Fruit fly (Drosophila melanogaster) whole organism, embryonic: ENCODE data around the gene Tsen2.
A peak's percentile ranks its signal among the peaks of the same experiment; 100 is the strongest.

ENCODE experiments used
- Adf1 ChIP-seq: fragments of 200-800 bp; sonication (Bioruptor generic); IDR thresholded peaks from 2 replicates; pipeline ENCODE4 v1.3.6; 2022; ENCODE audit warnings: missing biosample characterization, missing genetic modification characterization
- Asciz ChIP-seq: fragments of 200-800 bp; sonication (Bioruptor generic); optimal IDR thresholded peaks from 2 replicates; lab custom pipeline; 2017; ENCODE audit warnings: missing biosample characterization, mild to moderate bottlenecking, missing genetic modification characterization, missing genetic modification reagents
- Blimp-1 ChIP-seq: fragments of 200-800 bp; sonication (Bioruptor generic); optimal IDR thresholded peaks from 3 replicates; lab custom pipeline; 2018; ENCODE audit warnings: missing biosample characterization, missing genetic modification characterization, mild to moderate bottlenecking, moderate library complexity, missing genetic modification reagents
- BtbVII ChIP-seq: fragments of 200-800 bp; sonication (Bioruptor generic); optimal IDR thresholded peaks from 3 replicates; lab custom pipeline; 2017; ENCODE audit warnings: missing biosample characterization, mild to moderate bottlenecking, missing genetic modification characterization
- CG10979 ChIP-seq: fragments of 200-800 bp; sonication (Bioruptor generic); optimal IDR thresholded peaks from 2 replicates; lab custom pipeline; 2018; ENCODE audit warnings: missing biosample characterization, mild to moderate bottlenecking, missing genetic modification characterization, moderate library complexity
- CG12391 ChIP-seq: fragments of 200-800 bp; sonication (Bioruptor generic); optimal IDR thresholded peaks from 3 replicates; lab custom pipeline; 2018; ENCODE audit warnings: missing biosample characterization, mild to moderate bottlenecking, missing genetic modification characterization, moderate library complexity
- CG13424 ChIP-seq: fragments of 200-800 bp; sonication (Bioruptor generic); optimal IDR thresholded peaks from 2 replicates; lab custom pipeline; 2019; ENCODE audit warnings: missing biosample characterization, mild to moderate bottlenecking, missing genetic modification characterization, moderate library complexity
- CG1529 ChIP-seq: fragments of 200-800 bp; sonication (Bioruptor generic); optimal IDR thresholded peaks from 3 replicates; lab custom pipeline; 2018; ENCODE audit warnings: missing biosample characterization, missing genetic modification characterization
- CG17361 ChIP-seq: fragments of 200-800 bp; sonication (Bioruptor generic); IDR thresholded peaks from 3 replicates; pipeline ENCODE4 v1.3.6; 2022; ENCODE audit warnings: missing biosample characterization, missing genetic modification characterization
- CG18262 ChIP-seq: fragments of 200-800 bp; optimal IDR thresholded peaks from 3 replicates; lab custom pipeline; 2019; ENCODE audit warnings: missing biosample characterization, mild to moderate bottlenecking, missing genetic modification characterization, moderate library complexity
- CG2116 ChIP-seq: fragments of 200-800 bp; sonication (Bioruptor generic); optimal IDR thresholded peaks from 3 replicates; lab custom pipeline; 2018; ENCODE audit warnings: missing biosample characterization, mild to moderate bottlenecking, missing genetic modification characterization
- CG2875 ChIP-seq: fragments of 200-800 bp; sonication (Bioruptor generic); optimal IDR thresholded peaks from 2 replicates; lab custom pipeline; 2017; ENCODE audit warnings: missing biosample characterization, mild to moderate bottlenecking, missing genetic modification characterization, missing genetic modification reagents
- CG32532 ChIP-seq: fragments of 200-800 bp; sonication (Bioruptor generic); IDR thresholded peaks from 2 replicates; pipeline ENCODE4 v1.3.6; 2022; ENCODE audit warnings: missing biosample characterization, missing genetic modification characterization
- CG34224 ChIP-seq: fragments of 200-800 bp; sonication (Bioruptor generic); IDR thresholded peaks from 3 replicates; pipeline ENCODE4 v1.3.6; 2022; ENCODE audit warnings: missing biosample characterization, missing genetic modification characterization; ENCODE audit not compliant: partially characterized antibody
- CG6765 ChIP-seq: fragments of 200-800 bp; sonication (Bioruptor generic); optimal IDR thresholded peaks from 3 replicates; lab custom pipeline; 2017; ENCODE audit warnings: missing biosample characterization, mild to moderate bottlenecking, missing genetic modification characterization
- CG6854 ChIP-seq: fragments of 200-800 bp; sonication (Bioruptor generic); optimal IDR thresholded peaks from 3 replicates; lab custom pipeline; 2017; ENCODE audit warnings: missing biosample characterization, mild to moderate bottlenecking, missing genetic modification characterization
- CG7987 ChIP-seq: fragments of 200-800 bp; sonication (Bioruptor generic); optimal IDR thresholded peaks from 2 replicates; lab custom pipeline; 2018; ENCODE audit warnings: missing biosample characterization, mild to moderate bottlenecking, missing genetic modification characterization, moderate library complexity
- CG9876 ChIP-seq: fragments of 200-800 bp; sonication (Bioruptor generic); optimal IDR thresholded peaks from 2 replicates; lab custom pipeline; 2016; ENCODE audit warnings: missing biosample characterization, missing genetic modification characterization
- CG9932 ChIP-seq: fragments of 200-800 bp; sonication (Bioruptor generic); IDR thresholded peaks from 2 replicates; pipeline ENCODE4 v1.3.6; 2022; ENCODE audit warnings: missing biosample characterization, missing genetic modification characterization
- CkIIα-i1 ChIP-seq: fragments of 200-800 bp; sonication (Bioruptor generic); IDR thresholded peaks from 2 replicates; pipeline ENCODE4 v1.3.6; 2022; ENCODE audit warnings: missing biosample characterization, missing genetic modification characterization
- CoRest ChIP-seq: fragments of 200-800 bp; sonication (Bioruptor generic); optimal IDR thresholded peaks from 3 replicates; lab custom pipeline; 2018; ENCODE audit warnings: missing biosample characterization, mild to moderate bottlenecking, missing genetic modification characterization, moderate library complexity
- CrebB ChIP-seq: fragments of 200-800 bp; sonication (Bioruptor generic); optimal IDR thresholded peaks from 3 replicates; lab custom pipeline; 2018; ENCODE audit warnings: missing biosample characterization, mild to moderate bottlenecking, missing genetic modification characterization
- D19A ChIP-seq: fragments of 200-800 bp; optimal IDR thresholded peaks from 3 replicates; lab custom pipeline; 2019; ENCODE audit warnings: missing biosample characterization, mild to moderate bottlenecking, missing genetic modification characterization, moderate library complexity
- Doc2 ChIP-seq: fragments of 200-800 bp; sonication (Bioruptor generic); IDR thresholded peaks from 2 replicates; pipeline ENCODE4 v1.3.6; 2022; ENCODE audit warnings: missing biosample characterization, missing genetic modification characterization
- Ets97D ChIP-seq: fragments of 200-800 bp; sonication (Bioruptor generic); optimal IDR thresholded peaks from 3 replicates; lab custom pipeline; 2016; ENCODE audit warnings: missing biosample characterization, missing genetic modification characterization
- HmgD ChIP-seq: fragments of 200-800 bp; sonication (Bioruptor generic); optimal IDR thresholded peaks from 3 replicates; lab custom pipeline; 2016; ENCODE audit warnings: missing biosample characterization, missing genetic modification characterization
- MBD-R2 ChIP-seq: fragments of 200-800 bp; sonication (Bioruptor generic); IDR thresholded peaks from 2 replicates; pipeline ENCODE4 v1.3.6; 2022; ENCODE audit warnings: missing biosample characterization, missing genetic modification characterization
- NfI ChIP-seq: fragments of 200-800 bp; sonication (Bioruptor generic); optimal IDR thresholded peaks from 3 replicates; lab custom pipeline; 2018; ENCODE audit warnings: missing biosample characterization, mild to moderate bottlenecking, missing genetic modification characterization, moderate library complexity
- Oaz ChIP-seq: fragments of 200-800 bp; sonication (Bioruptor generic); IDR thresholded peaks from 2 replicates; pipeline ENCODE4 v1.3.6; 2022; ENCODE audit warnings: missing biosample characterization, missing genetic modification characterization
- Pdp1 ChIP-seq, 2 experiments: fragments of 200-800 bp; sonication (Bioruptor generic); optimal IDR thresholded peaks; 3 replicates each; lab custom pipeline; 2016; ENCODE audit warnings: missing biosample characterization in 2 of 2, missing genetic modification characterization in 2 of 2, mild to moderate bottlenecking in 1 of 2, moderate library complexity in 1 of 2
- Rfx ChIP-seq: fragments of 200-800 bp; sonication (Bioruptor generic); IDR thresholded peaks from 2 replicates; pipeline ENCODE4 v1.3.6; 2022; ENCODE audit warnings: missing biosample characterization, missing genetic modification characterization
- Six4 ChIP-seq: fragments of 200-800 bp; sonication (Bioruptor generic); optimal IDR thresholded peaks from 2 replicates; lab custom pipeline; 2016; ENCODE audit warnings: missing biosample characterization, missing genetic modification characterization
- Sox100B ChIP-seq: fragments of 200-800 bp; sonication (Bioruptor generic); optimal IDR thresholded peaks from 3 replicates; lab custom pipeline; 2018; ENCODE audit warnings: missing biosample characterization, mild to moderate bottlenecking, missing genetic modification characterization
- Usf ChIP-seq: fragments of 200-800 bp; sonication (Bioruptor generic); optimal IDR thresholded peaks from 2 replicates; lab custom pipeline; 2017; ENCODE audit warnings: missing genotype, missing biosample characterization, missing genetic modification characterization
- amos ChIP-seq: fragments of 200-800 bp; sonication (Bioruptor generic); IDR thresholded peaks from 2 replicates; pipeline ENCODE4 v1.3.6; 2022; ENCODE audit warnings: missing biosample characterization, missing genetic modification characterization; ENCODE audit not compliant: partially characterized antibody
- ato ChIP-seq: fragments of 200-800 bp; sonication (Bioruptor generic); IDR thresholded peaks from 2 replicates; pipeline ENCODE4 v1.3.6; 2022; ENCODE audit warnings: missing biosample characterization, missing genetic modification characterization; ENCODE audit not compliant: partially characterized antibody
- bbx ChIP-seq: fragments of 200-800 bp; sonication (Bioruptor generic); IDR thresholded peaks from 2 replicates; pipeline ENCODE4 v1.3.6; 2022; ENCODE audit warnings: missing biosample characterization, missing genetic modification characterization; ENCODE audit not compliant: partially characterized antibody
- bcd ChIP-seq: fragments of 200-800 bp; sonication (Bioruptor generic); optimal IDR thresholded peaks from 2 replicates; lab custom pipeline; 2017; ENCODE audit warnings: missing biosample characterization, mild to moderate bottlenecking, missing genetic modification characterization
- chif ChIP-seq, 2 experiments: fragments of 200-800 bp; sonication (Bioruptor generic); optimal IDR thresholded peaks; 3 replicates each; lab custom pipeline; 2016; ENCODE audit warnings: missing biosample characterization in 2 of 2, missing genetic modification characterization in 2 of 2
- ci ChIP-seq: fragments of 200-800 bp; sonication (Bioruptor generic); IDR thresholded peaks from 3 replicates; pipeline ENCODE4 v1.3.6; 2022; ENCODE audit warnings: missing biosample characterization, missing genetic modification characterization
- exex ChIP-seq: fragments of 200-800 bp; sonication (Bioruptor generic); optimal IDR thresholded peaks from 4 replicates; lab custom pipeline; 2018; ENCODE audit warnings: missing biosample characterization, mild to moderate bottlenecking, missing genetic modification characterization, moderate library complexity
- gfzf ChIP-seq: fragments of 200-800 bp; sonication (Bioruptor generic); optimal IDR thresholded peaks from 2 replicates; lab custom pipeline; 2016; ENCODE audit warnings: missing biosample characterization, mild to moderate bottlenecking, missing genetic modification characterization, moderate library complexity
- ind ChIP-seq: fragments of 200-800 bp; sonication (Bioruptor generic); optimal IDR thresholded peaks from 3 replicates; lab custom pipeline; 2016; ENCODE audit warnings: missing biosample characterization, missing genetic modification characterization
- jumu ChIP-seq: fragments of 200-800 bp; sonication (Bioruptor generic); optimal IDR thresholded peaks from 3 replicates; lab custom pipeline; 2016; ENCODE audit warnings: missing biosample characterization, missing genetic modification characterization
- mirr ChIP-seq: fragments of 200-800 bp; sonication (Bioruptor generic); optimal IDR thresholded peaks from 3 replicates; lab custom pipeline; 2018; ENCODE audit warnings: missing biosample characterization, mild to moderate bottlenecking, missing genetic modification characterization
- pho ChIP-seq: fragments of 200-800 bp; sonication (Bioruptor generic); optimal IDR thresholded peaks from 2 replicates; lab custom pipeline; 2016; ENCODE audit warnings: missing biosample characterization, missing genetic modification characterization
- sna ChIP-seq: fragments of 200-800 bp; sonication (Bioruptor generic); IDR thresholded peaks from 2 replicates; pipeline ENCODE4 v1.3.6; 2022; ENCODE audit warnings: missing biosample characterization, missing genetic modification characterization; ENCODE audit not compliant: partially characterized antibody
- trem ChIP-seq: fragments of 200-800 bp; optimal IDR thresholded peaks from 3 replicates; lab custom pipeline; 2019; ENCODE audit warnings: missing biosample characterization, mild to moderate bottlenecking, missing genetic modification characterization, moderate library complexity
- unpg ChIP-seq: fragments of 200-800 bp; sonication (Bioruptor generic); optimal IDR thresholded peaks from 3 replicates; lab custom pipeline; 2018; ENCODE audit warnings: missing biosample characterization, mild to moderate bottlenecking, missing genetic modification characterization, moderate library complexity

Gene Tsen2

dm6 chr2L:16727578-16728023 is 2.0 kb upstream of the Tsen2 start, which contains the start of gene VhaSFD (continued):
- TF ChIP-seq CG2116 (GFP tag; lab: Kevin White, UChicago) (peak; percentile 88), Adf1 (GFP tag; lab: Robert Waterston, UW) (no peak; the same call in 1 of the 2 replicates), Usf (GFP tag; lab: Kevin White, UChicago) (peak; percentile 29), CG7987 (peak; percentile 67), sna (GFP tag; lab: Robert Waterston, UW) (peak; percentile 71), Pdp1 (GFP tag; optimal IDR thresholded peaks at IDR 0.05; lab: Kevin White, UChicago) (peak in 1 of 2 experiments; percentile 57), Sox100B (GFP tag; lab: Kevin White, UChicago) (no peak), CG6854 (GFP tag; lab: Kevin White, UChicago) (peak; percentile 60), jumu (no peak), CG1529 (GFP tag; lab: Kevin White, UChicago) (no peak), CG9876 (no peak), CG6765 (GFP tag; lab: Kevin White, UChicago) (peak; percentile 62), Blimp-1 (no peak), CG12391 (tag; lab: Kevin White, UChicago) (peak; percentile 44), Doc2 (no peak), CG32532 (GFP tag; lab: Robert Waterston, UW) (0 out of 2 replicates have a peak, but pooled peaks have one; percentile 14), CG18262 (tag; lab: Kevin White, UChicago) (peak; percentile 31), ato (peak; percentile 47; the same call in 1 of the 2 replicates), CrebB (tag; lab: Kevin White, UChicago) (peak; percentile 31), NfI (no peak), pho (GFP tag; lab: Kevin White, UChicago) (no peak), ind (GFP tag; lab: Kevin White, UChicago) (no peak), Six4 (no peak), ci (GFP tag; lab: Robert Waterston, UW) (0 out of 3 replicates have a peak, but pooled peaks have one; percentile 5), BtbVII (peak; percentile 3), HmgD (GFP tag; lab: Kevin White, UChicago) (no peak), exex (no peak), CG17361 (GFP tag; lab: Robert Waterston, UW) (0 out of 3 replicates have a peak, but pooled peaks have one; percentile 25), CG9932 (GFP tag; lab: Robert Waterston, UW) (peak; percentile 53), CG2875 (GFP tag; lab: Kevin White, UChicago) (no peak), D19A (tag; lab: Kevin White, UChicago) (peak; percentile 65), Oaz (no peak), bbx (GFP tag; lab: Robert Waterston, UW) (peak; percentile 73), Rfx (GFP tag; lab: Robert Waterston, UW) (peak; percentile 59; the same call in 1 of the 2 replicates), unpg (GFP tag; lab: Kevin White, UChicago) (peak; percentile 5), CG13424 (peak; percentile 5), amos (GFP tag; lab: Robert Waterston, UW) (peak; percentile 69; the same call in 1 of the 2 replicates), CG10979 (tag; lab: Kevin White, UChicago) (peak; percentile 27), gfzf (peak; percentile 19), trem (tag; lab: Kevin White, UChicago) (peak; percentile 99), CG34224 (GFP tag; lab: Robert Waterston, UW) (peak; percentile 72), CkIIα-i1 (GFP tag; lab: Robert Waterston, UW) (no peak), Ets97D (GFP tag; lab: Kevin White, UChicago) (peak; percentile 40), Asciz (GFP tag; lab: Kevin White, UChicago) (no peak), mirr (GFP tag; lab: Kevin White, UChicago) (peak; percentile 33), chif (GFP tag; optimal IDR thresholded peaks at IDR 0.05; lab: Kevin White, UChicago) (no peak), bcd (GFP tag; lab: Kevin White, UChicago) (no peak), MBD-R2 (GFP tag; lab: Robert Waterston, UW) (peak; percentile 62), CoRest (tag; lab: Kevin White, UChicago) (peak; percentile 48)
